Fruit fly (Drosophila melanogaster) whole organism, prepupa: Measurements from ENCODE around the gene por.

Experiments used
- Blimp-1 ChIP-seq: fragments of 200-800 bp; sonication (Bioruptor generic); optimal IDR thresholded peaks from 3 replicates; lab custom pipeline; 2017; ENCODE audit warnings: missing biosample characterization, missing genetic modification characterization, mild to moderate bottlenecking, moderate library complexity, missing genetic modification reagents
- CG10631 ChIP-seq: fragments of 200-800 bp; sonication (Bioruptor generic); optimal IDR thresholded peaks from 2 replicates; lab custom pipeline; 2016; ENCODE audit warnings: missing biosample characterization, missing genetic modification characterization
- CG10669 ChIP-seq: fragments of 200-800 bp; sonication (Bioruptor generic); optimal IDR thresholded peaks from 3 replicates; lab custom pipeline; 2018; ENCODE audit warnings: missing biosample characterization, mild to moderate bottlenecking, missing genetic modification characterization, moderate library complexity
- CG11294 ChIP-seq: fragments of 200-800 bp; sonication (Bioruptor generic); IDR thresholded peaks from 2 replicates; pipeline ENCODE4 v1.3.6; 2022; ENCODE audit warnings: missing biosample characterization, missing genetic modification characterization
- CG16779 ChIP-seq: fragments of 200-800 bp; sonication (Bioruptor generic); optimal IDR thresholded peaks from 3 replicates; lab custom pipeline; 2017; ENCODE audit warnings: missing biosample characterization, mild to moderate bottlenecking, missing genetic modification characterization
- CG32006 ChIP-seq: fragments of 200-800 bp; sonication (Bioruptor generic); optimal IDR thresholded peaks from 3 replicates; lab custom pipeline; 2017; ENCODE audit warnings: missing biosample characterization, mild to moderate bottlenecking, missing genetic modification characterization
- CG34406 ChIP-seq: fragments of 200-800 bp; sonication (Bioruptor generic); optimal IDR thresholded peaks from 3 replicates; lab custom pipeline; 2016; ENCODE audit warnings: missing biosample characterization, missing genetic modification characterization
- CG3919 ChIP-seq: fragments of 200-800 bp; sonication (Bioruptor generic); optimal IDR thresholded peaks from 3 replicates; lab custom pipeline; 2016; ENCODE audit warnings: missing biosample characterization, missing genetic modification characterization
- CG6163 ChIP-seq: fragments of 200-800 bp; sonication (Bioruptor generic); IDR thresholded peaks from 3 replicates; pipeline ENCODE4 v1.3.6; 2022; ENCODE audit warnings: missing biosample characterization, missing genetic modification characterization
- CG6276 ChIP-seq: fragments of 200-800 bp; sonication (Bioruptor generic); optimal IDR thresholded peaks from 2 replicates; lab custom pipeline; 2017; ENCODE audit warnings: missing biosample characterization, mild to moderate bottlenecking, missing genetic modification characterization
- CG6808 ChIP-seq: fragments of 200-800 bp; sonication (Bioruptor generic); optimal IDR thresholded peaks from 3 replicates; lab custom pipeline; 2017; ENCODE audit warnings: missing biosample characterization, missing genetic modification characterization, mild to moderate bottlenecking, moderate library complexity, missing genetic modification reagents
- CG6854 ChIP-seq: fragments of 200-800 bp; sonication (Bioruptor generic); optimal IDR thresholded peaks from 2 replicates; lab custom pipeline; 2017; ENCODE audit warnings: missing biosample characterization, mild to moderate bottlenecking, missing genetic modification characterization
- CG7368 ChIP-seq: fragments of 200-800 bp; sonication (Bioruptor generic); optimal IDR thresholded peaks from 3 replicates; lab custom pipeline; 2016; ENCODE audit warnings: missing biosample characterization, missing genetic modification characterization
- CG8632 ChIP-seq: fragments of 200-800 bp; sonication (Bioruptor generic); optimal IDR thresholded peaks from 3 replicates; lab custom pipeline; 2016; ENCODE audit warnings: missing biosample characterization, missing genetic modification characterization
- CG9139 ChIP-seq: fragments of 200-800 bp; sonication (Bioruptor generic); optimal IDR thresholded peaks from 3 replicates; lab custom pipeline; 2017; ENCODE audit warnings: missing biosample characterization, mild to moderate bottlenecking, missing genetic modification characterization
- Eip93F ChIP-seq: fragments of 200-800 bp; sonication (Bioruptor generic); optimal IDR thresholded peaks from 2 replicates; lab custom pipeline; 2016; ENCODE audit warnings: missing biosample characterization, mild to moderate bottlenecking, missing genetic modification characterization
- Ets21C ChIP-seq: fragments of 200-800 bp; sonication (Bioruptor generic); optimal IDR thresholded peaks from 3 replicates; lab custom pipeline; 2016; ENCODE audit warnings: missing biosample characterization, missing genetic modification characterization
- Gug ChIP-seq: fragments of 200-800 bp; sonication (Bioruptor generic); IDR thresholded peaks from 2 replicates; pipeline ENCODE4 v1.3.6; 2022; ENCODE audit warnings: missing biosample characterization, missing genetic modification characterization
- Hr38 ChIP-seq: sonication (Bioruptor generic); optimal IDR thresholded peaks from 2 replicates; lab custom pipeline; 2016; ENCODE audit warnings: missing biosample characterization, missing genetic modification characterization
- Hr4 ChIP-seq: fragments of 200-800 bp; sonication (Bioruptor generic); optimal IDR thresholded peaks from 3 replicates; lab custom pipeline; 2016; ENCODE audit warnings: missing biosample characterization, missing genetic modification characterization
- Lpt ChIP-seq: fragments of 200-800 bp; sonication (Bioruptor generic); optimal IDR thresholded peaks from 3 replicates; lab custom pipeline; 2016; ENCODE audit warnings: missing biosample characterization, missing genetic modification characterization
- Sox15 ChIP-seq: fragments of 200-800 bp; sonication (Bioruptor generic); optimal IDR thresholded peaks from 3 replicates; lab custom pipeline; 2016; ENCODE audit warnings: missing biosample characterization, missing genetic modification characterization
- achi ChIP-seq: fragments of 200-800 bp; sonication (Bioruptor generic); optimal IDR thresholded peaks from 3 replicates; lab custom pipeline; 2016; ENCODE audit warnings: missing biosample characterization, missing genetic modification characterization
- acj6 ChIP-seq: fragments of 200-800 bp; sonication (Bioruptor generic); optimal IDR thresholded peaks from 3 replicates; lab custom pipeline; 2016; ENCODE audit warnings: missing biosample characterization, missing genetic modification characterization
- cyc ChIP-seq: fragments of 200-800 bp; sonication (Bioruptor generic); optimal IDR thresholded peaks from 3 replicates; lab custom pipeline; 2016; ENCODE audit warnings: missing biosample characterization, missing genetic modification characterization
- dsx ChIP-seq: fragments of 200-800 bp; optimal IDR thresholded peaks from 3 replicates; lab custom pipeline; 2019; ENCODE audit warnings: missing biosample characterization, mild to moderate bottlenecking, missing genetic modification characterization, moderate library complexity; ENCODE audit not compliant: poor library complexity, severe bottlenecking
- eg ChIP-seq: fragments of 200-800 bp; sonication (Bioruptor generic); IDR thresholded peaks from 3 replicates; pipeline ENCODE4 v1.3.6; 2022; ENCODE audit warnings: missing biosample characterization, missing genetic modification characterization
- esn ChIP-seq: fragments of 200-800 bp; sonication (Bioruptor generic); optimal IDR thresholded peaks from 2 replicates; lab custom pipeline; 2016; ENCODE audit warnings: missing biosample characterization, mild to moderate bottlenecking, missing genetic modification characterization, moderate library complexity
- fd59A ChIP-seq: fragments of 200-800 bp; sonication (Bioruptor generic); optimal IDR thresholded peaks from 2 replicates; lab custom pipeline; 2017; ENCODE audit warnings: missing biosample characterization, mild to moderate bottlenecking, missing genetic modification characterization, missing genetic modification reagents
- spab ChIP-seq: fragments of 200-800 bp; sonication (Bioruptor generic); optimal IDR thresholded peaks from 2 replicates; lab custom pipeline; 2017; ENCODE audit warnings: missing biosample characterization, mild to moderate bottlenecking, missing genetic modification characterization, missing genetic modification reagents
- svp ChIP-seq: fragments of 200-800 bp; sonication (Bioruptor generic); peaks from one replicate; lab custom pipeline; 2016; ENCODE audit warnings: missing biosample characterization, missing genetic modification characterization
- topi ChIP-seq: fragments of 200-800 bp; sonication (Bioruptor generic); optimal IDR thresholded peaks from 3 replicates; lab custom pipeline; 2016; ENCODE audit warnings: missing biosample characterization, missing genetic modification characterization
- vri ChIP-seq: fragments of 200-800 bp; sonication (Bioruptor generic); optimal IDR thresholded peaks from 3 replicates; lab custom pipeline; 2016; ENCODE audit warnings: missing biosample characterization, mild to moderate bottlenecking, missing genetic modification characterization

Gene por

dm6 chrX:18404632-18405238 is 25.1 kb upstream of the por start (continued):
- no peak for TF ChIP-seq CG7368
- no peak; the same call in 2 of the 3 replicates for TF ChIP-seq CG6163 (GFP tag; lab: Robert Waterston, UW)
- peak; percentile 88 for TF ChIP-seq vri (GFP tag; lab: Kevin White, UChicago)
- no peak for TF ChIP-seq CG10669 (GFP tag; lab: Kevin White, UChicago)
- TF ChIP-seq esn (GFP tag; lab: Kevin White, UChicago): no peak
- TF ChIP-seq Eip93F (GFP tag; lab: Kevin White, UChicago): no peak
- no peak for TF ChIP-seq spab
- no peak for TF ChIP-seq Blimp-1 (GFP tag; lab: Kevin White, UChicago)
- peak; percentile 66 for TF ChIP-seq Hr4 (GFP tag; lab: Kevin White, UChicago)
- no peak for TF ChIP-seq acj6
- TF ChIP-seq CG9139 (GFP tag; lab: Kevin White, UChicago): no peak
- TF ChIP-seq CG32006: peak; percentile 76
- TF ChIP-seq cyc (GFP tag; lab: Kevin White, UChicago): no peak
- TF ChIP-seq Gug (GFP tag; lab: Robert Waterston, UW): peak; percentile 47
- TF ChIP-seq CG34406: no peak
- TF ChIP-seq achi (GFP tag; lab: Kevin White, UChicago): no peak
- TF ChIP-seq CG6276 (GFP tag; lab: Kevin White, UChicago): peak; percentile 36
- peak; percentile 16 for TF ChIP-seq CG6854 (GFP tag; lab: Kevin White, UChicago)
- peak; percentile 43; the same call in 1 of the 3 replicates for TF ChIP-seq eg (GFP tag; lab: Robert Waterston, UW)
- peak; percentile 5 for TF ChIP-seq CG10631 (GFP tag; lab: Kevin White, UChicago)

dm6 chrX:18404150-18404631 is 24.5 kb upstream of the por start:
- peak; percentile 93 for TF ChIP-seq svp (GFP tag; lab: Kevin White, UChicago)
- TF ChIP-seq fd59A: no peak
- no peak for TF ChIP-seq acj6
- TF ChIP-seq CG8632 (GFP tag; lab: Kevin White, UChicago): no peak

- TF ChIP-seq Ets21C (GFP tag; lab: Kevin White, UChicago): no peak
- no peak for TF ChIP-seq Hr38 (GFP tag; lab: Kevin White, UChicago)
- no peak for TF ChIP-seq fd59A
- TF ChIP-seq CG10669 (GFP tag; lab: Kevin White, UChicago): no peak
- TF ChIP-seq svp (GFP tag; lab: Kevin White, UChicago): peak; percentile 95
- no peak for TF ChIP-seq CG7368
Observed at dm6 chrX:18402564-18402963, 22.9 kb upstream of the por start.

- TF ChIP-seq CG3919 (GFP tag; lab: Kevin White, UChicago) (no peak), CG11294 (GFP tag; lab: Robert Waterston, UW) (no peak), esn (GFP tag; lab: Kevin White, UChicago) (no peak), Lpt (no peak), CG6854 (GFP tag; lab: Kevin White, UChicago) (no peak), Gug (GFP tag; lab: Robert Waterston, UW) (no peak), achi (GFP tag; lab: Kevin White, UChicago) (no peak), cyc (GFP tag; lab: Kevin White, UChicago) (no peak), CG6808 (GFP tag; lab: Kevin White, UChicago) (no peak), Sox15 (no peak), CG8632 (GFP tag; lab: Kevin White, UChicago) (no peak), dsx (GFP tag; lab: Kevin White, UChicago) (no peak), topi (GFP tag; lab: Kevin White, UChicago) (no peak), CG16779 (no peak), Hr4 (GFP tag; lab: Kevin White, UChicago) (no peak)
- TF ChIP-seq, all 60 proteins: peak for 0
Observed at dm6 chrX:18399965-18400364, 20.3 kb upstream of the por start, which contains the start of gene CG34328. CG34328 (minus strand) TSS chrX:18400065.
